Worm (Caenorhabditis elegans): Measurements from ENCODE around the gene srh-258.

Gene srh-258

ce11 chrV:15388820-15389384, 16.1 kb upstream of the srh-258 start, which contains the start of gene srh-170:
Gene srh-170 (minus strand): TSS chrV:15388870.
- TF ChIP-seq nhr-71 (tag; optimal IDR thresholded peaks at IDR 0.05) (peak; percentile 11), lin-13 (GFP tag; optimal IDR thresholded peaks at IDR 0.05) (no peak), Y116A8C.19 (tag; optimal IDR thresholded peaks at IDR 0.05; ENCODE audit: borderline replicate concordance) (no peak), ces-1 (GFP tag; optimal IDR thresholded peaks at IDR 0.05) (no peak), zag-1 (tag; optimal IDR thresholded peaks at IDR 0.05) (no peak), grh-1 (GFP tag; IDR thresholded peaks at IDR 0.05) (peak; percentile 57), unc-130 (tag; optimal IDR thresholded peaks at IDR 0.05) (no peak), nhr-47 (tag; optimal IDR thresholded peaks at IDR 0.05) (peak; percentile 8), dsc-1 (tag; optimal IDR thresholded peaks at IDR 0.05) (no peak), snu-23 (GFP tag; optimal IDR thresholded peaks at IDR 0.05) (peak; percentile 23), ets-5 (GFP tag; IDR thresholded peaks at IDR 0.05) (no peak), fkh-8 (tag; optimal IDR thresholded peaks at IDR 0.05) (no peak), pqm-1 (tag; optimal IDR thresholded peaks at IDR 0.05) (no peak), unc-62 (GFP tag; optimal IDR thresholded peaks at IDR 0.05) (no peak), dpl-1 (GFP tag; optimal IDR thresholded peaks at IDR 0.05) (peak in 2 of 3 experiments; percentile 16 to 52), hpl-2 (GFP tag; optimal IDR thresholded peaks at IDR 0.05) (no peak), snpc-4 (tag; optimal IDR thresholded peaks at IDR 0.05) (no peak), lin-39 (tag; optimal IDR thresholded peaks at IDR 0.05) (no peak), F16B12.6 (tag; optimal IDR thresholded peaks at IDR 0.05) (peak; percentile 49), hlh-17 (GFP tag; optimal IDR thresholded peaks at IDR 0.05; ENCODE audit: borderline replicate concordance) (no peak), sptf-1 (tag; optimal IDR thresholded peaks at IDR 0.05) (no peak), isw-1 (GFP tag; IDR thresholded peaks at IDR 0.05) (0 out of 2 replicates have a peak, but pooled peaks have one; percentile 16), nhr-11 (tag; optimal IDR thresholded peaks at IDR 0.05) (no peak), efl-1 (optimal IDR thresholded peaks at IDR 0.05) (peak; percentile 35 to 73), efl-1 (GFP tag; optimal IDR thresholded peaks at IDR 0.05 in 1 of 2) (peak; percentile 46 to 72), C34B4.2 (tag; optimal IDR thresholded peaks at IDR 0.05) (no peak), lin-35 (GFP tag; optimal IDR thresholded peaks at IDR 0.05) (no peak), fkh-10 (GFP tag; optimal IDR thresholded peaks at IDR 0.05) (no peak), fos-1 (tag; optimal IDR thresholded peaks at IDR 0.05) (no peak), elt-2 (tag; optimal IDR thresholded peaks at IDR 0.05) (no peak)

ce11 chrV:15392064-15392463, 12.9 kb upstream of the srh-258 start:
- TF ChIP-seq ztf-4 (tag; optimal IDR thresholded peaks at IDR 0.05) (no peak), nhr-85 (tag) (no peak), xbp-1 (tag; optimal IDR thresholded peaks at IDR 0.05) (no peak)

ce11 chrV:15394906-15395305, 10.1 kb upstream of the srh-258 start, which contains the start of gene T06E6.1:
Gene T06E6.1 (minus strand): TSS chrV:15394961.
- TF ChIP-seq lsy-2 (tag; optimal IDR thresholded peaks at IDR 0.05), result peak in 1 of 2 experiments; percentile 7
- no peak for TF ChIP-seq egl-27 (tag; optimal IDR thresholded peaks at IDR 0.05)
- TF ChIP-seq ces-1 (GFP tag; optimal IDR thresholded peaks at IDR 0.05), result no peak
- peak; percentile 66 to 86 (median 77) for TF ChIP-seq dpl-1 (GFP tag; optimal IDR thresholded peaks at IDR 0.05)
- no peak for TF ChIP-seq zag-1 (tag; optimal IDR thresholded peaks at IDR 0.05)
- peak; percentile 39 to 78 for TF ChIP-seq efl-1 (optimal IDR thresholded peaks at IDR 0.05)
- TF ChIP-seq efl-1 (GFP tag; optimal IDR thresholded peaks at IDR 0.05 in 1 of 2), result peak; percentile 86 to 98
- TF ChIP-seq lin-35 (GFP tag; optimal IDR thresholded peaks at IDR 0.05), result peak; percentile 68 to 90

ce11 chrV:15395347-15395746, 9.6 kb upstream of the srh-258 start, which contains the start of gene cyb-3:
Gene cyb-3 (plus strand): TSS chrV:15395696.
- TF ChIP-seq mdl-1 (tag; optimal IDR thresholded peaks at IDR 0.05) (no peak), nhr-28 (tag; optimal IDR thresholded peaks at IDR 0.05) (no peak), blmp-1 (tag; optimal IDR thresholded peaks at IDR 0.05) (no peak), Y116A8C.19 (tag; optimal IDR thresholded peaks at IDR 0.05; ENCODE audit: borderline replicate concordance) (no peak), nhr-19 (GFP tag; conservative IDR thresholded peaks at IDR 0.05) (no peak), pqm-1 (tag; optimal IDR thresholded peaks at IDR 0.05) (no peak), vab-15 (tag; optimal IDR thresholded peaks at IDR 0.05) (no peak), efl-1 (optimal IDR thresholded peaks at IDR 0.05) (no peak), efl-1 (GFP tag; optimal IDR thresholded peaks at IDR 0.05 in 1 of 2) (peak in 1 of 2 experiments; percentile 95), lin-14 (GFP tag; optimal IDR thresholded peaks at IDR 0.05) (no peak), lin-35 (GFP tag; optimal IDR thresholded peaks at IDR 0.05) (peak in 1 of 2 experiments; percentile 7), pax-3 (tag; optimal IDR thresholded peaks at IDR 0.05) (no peak)
